Fruit fly (Drosophila melanogaster): ENCODE results near the gene fig.
A peak's percentile ranks its signal among the peaks of the same experiment; 100 is the strongest.

The fig gene

DNA sequence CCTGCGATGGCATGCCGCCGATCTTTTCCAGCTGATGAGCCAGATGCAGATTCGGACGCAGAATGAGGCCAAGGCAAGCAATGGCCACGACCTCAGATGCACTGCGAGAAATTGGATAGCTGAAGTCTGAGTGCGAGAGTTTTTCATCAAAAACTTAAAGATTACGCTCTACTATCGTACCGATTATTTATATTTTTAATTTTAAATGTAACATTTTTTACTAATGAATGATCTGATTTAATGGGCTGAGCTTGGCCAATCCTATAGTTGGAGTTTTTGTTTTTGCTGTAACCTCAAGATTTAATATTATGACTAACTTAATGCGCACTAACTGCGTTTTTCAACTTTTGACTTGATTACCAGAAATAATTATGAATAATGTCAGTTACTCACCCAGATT lies 18.0 kb downstream of the fig start:
- TF ChIP-seq foxo (GFP tag; optimal IDR thresholded peaks at IDR 0.05) (peak in 1 of 2 experiments; percentile 53), Hr83 (GFP tag; optimal IDR thresholded peaks at IDR 0.05; ENCODE audit: poor library complexity, severe bottlenecking) (no peak), rgr (GFP tag; optimal IDR thresholded peaks at IDR 0.05) (no peak), Mio (GFP tag; optimal IDR thresholded peaks at IDR 0.05) (no peak), Dfd (GFP tag; optimal IDR thresholded peaks at IDR 0.05) (no peak), woc (GFP tag; optimal IDR thresholded peaks at IDR 0.05) (peak; percentile 8), sage (GFP tag; optimal IDR thresholded peaks at IDR 0.05) (peak; percentile 16), Rel (GFP tag; optimal IDR thresholded peaks at IDR 0.05) (no peak), Rel (tag; optimal IDR thresholded peaks at IDR 0.05) (no peak), ey (GFP tag; optimal IDR thresholded peaks at IDR 0.05) (no peak), tai (GFP tag; optimal IDR thresholded peaks at IDR 0.05) (no peak), dmrt93B (GFP tag; optimal IDR thresholded peaks at IDR 0.05) (peak; percentile 43), br (GFP tag; optimal IDR thresholded peaks at IDR 0.05) (peak; percentile 15), dl (GFP tag; optimal IDR thresholded peaks at IDR 0.05; ENCODE audit: insufficient read depth in 1 of 2, partially characterized antibody in 2 of 2) (no peak), Sp1 (GFP tag; optimal IDR thresholded peaks at IDR 0.05) (peak; percentile 38), fru (GFP tag; optimal IDR thresholded peaks at IDR 0.05) (peak; percentile 41), HLH106 (tag; optimal IDR thresholded peaks at IDR 0.05) (peak; percentile 53), lola (GFP tag; optimal IDR thresholded peaks at IDR 0.05) (no peak)

dm6 chr3R:29761569-29761968 lies 18.7 kb downstream of the fig start:
- TF ChIP-seq usp (GFP tag; optimal IDR thresholded peaks at IDR 0.05) (no peak), Rel (GFP tag; optimal IDR thresholded peaks at IDR 0.05) (no peak), Rel (tag; optimal IDR thresholded peaks at IDR 0.05) (peak; percentile 49)

DNA sequence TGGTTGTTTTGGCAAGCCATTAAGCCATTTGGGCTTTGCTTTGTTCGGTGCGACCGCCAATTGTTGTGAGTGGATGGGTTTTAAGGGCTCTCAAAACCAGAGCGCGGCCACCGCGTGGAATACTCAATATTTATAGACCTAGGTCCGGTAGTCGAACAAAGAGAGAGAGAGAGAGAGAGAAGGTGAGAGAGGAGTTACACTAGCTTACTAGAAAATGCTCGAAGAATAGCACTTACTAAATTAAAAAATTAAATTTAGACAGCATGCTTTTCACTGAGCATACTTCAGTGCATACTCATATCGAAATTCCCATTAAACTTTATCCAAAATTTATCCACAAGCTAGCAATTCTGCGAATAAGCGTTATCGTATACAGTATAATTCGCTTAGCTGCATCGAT lies 20.2 kb downstream of the fig start:
- TF ChIP-seq GATAd (GFP tag; optimal IDR thresholded peaks at IDR 0.05) = no peak
- TF ChIP-seq Myc (optimal IDR thresholded peaks at IDR 0.05) = no peak
- no peak for TF ChIP-seq woc (GFP tag; optimal IDR thresholded peaks at IDR 0.05)
- no peak for TF ChIP-seq pan (optimal IDR thresholded peaks at IDR 0.05)
- TF ChIP-seq Hnf4 (GFP tag; optimal IDR thresholded peaks at IDR 0.05) = no peak
- TF ChIP-seq Rel (GFP tag; optimal IDR thresholded peaks at IDR 0.05) = no peak
- no peak for TF ChIP-seq Rel (tag; optimal IDR thresholded peaks at IDR 0.05)
- no peak for TF ChIP-seq dsf (GFP tag; optimal IDR thresholded peaks at IDR 0.05; ENCODE audit: borderline replicate concordance)
- TF ChIP-seq CrebA (GFP tag; optimal IDR thresholded peaks at IDR 0.05; ENCODE audit: borderline replicate concordance) = no peak
- no peak for TF ChIP-seq Jra (GFP tag; optimal IDR thresholded peaks at IDR 0.05)
- no peak for TF ChIP-seq brk (GFP tag; optimal IDR thresholded peaks at IDR 0.05)

DNA sequence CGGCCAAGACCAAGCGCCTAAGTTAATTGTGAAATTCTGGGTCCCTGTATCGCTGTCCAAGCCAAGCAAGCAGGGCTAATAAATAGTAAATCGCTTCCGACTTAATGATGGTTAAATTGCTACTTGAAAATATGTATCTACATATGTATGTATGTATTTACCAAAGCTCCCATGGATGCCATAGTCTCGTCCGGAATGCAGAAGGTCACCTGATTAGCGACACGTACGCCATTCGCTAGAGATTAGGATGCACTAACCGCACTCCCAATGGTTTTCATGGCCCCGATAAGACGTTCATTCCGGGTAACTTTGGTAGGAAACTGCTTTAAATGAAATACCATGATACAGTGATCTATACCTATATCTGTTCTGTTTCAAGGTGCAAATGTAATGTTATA lies 21.5 kb downstream of the fig start:
- TF ChIP-seq dmrt93B (GFP tag; optimal IDR thresholded peaks at IDR 0.05) (no peak), CG9705 (GFP tag; optimal IDR thresholded peaks at IDR 0.05) (no peak), CG32264 (GFP tag; optimal IDR thresholded peaks at IDR 0.05) (no peak), pan (optimal IDR thresholded peaks at IDR 0.05) (no peak), Hnf4 (GFP tag; optimal IDR thresholded peaks at IDR 0.05) (no peak), Mio (GFP tag; optimal IDR thresholded peaks at IDR 0.05) (no peak), HLH106 (tag; optimal IDR thresholded peaks at IDR 0.05) (no peak), fru (GFP tag; optimal IDR thresholded peaks at IDR 0.05) (no peak), woc (GFP tag; optimal IDR thresholded peaks at IDR 0.05) (no peak)

DNA sequence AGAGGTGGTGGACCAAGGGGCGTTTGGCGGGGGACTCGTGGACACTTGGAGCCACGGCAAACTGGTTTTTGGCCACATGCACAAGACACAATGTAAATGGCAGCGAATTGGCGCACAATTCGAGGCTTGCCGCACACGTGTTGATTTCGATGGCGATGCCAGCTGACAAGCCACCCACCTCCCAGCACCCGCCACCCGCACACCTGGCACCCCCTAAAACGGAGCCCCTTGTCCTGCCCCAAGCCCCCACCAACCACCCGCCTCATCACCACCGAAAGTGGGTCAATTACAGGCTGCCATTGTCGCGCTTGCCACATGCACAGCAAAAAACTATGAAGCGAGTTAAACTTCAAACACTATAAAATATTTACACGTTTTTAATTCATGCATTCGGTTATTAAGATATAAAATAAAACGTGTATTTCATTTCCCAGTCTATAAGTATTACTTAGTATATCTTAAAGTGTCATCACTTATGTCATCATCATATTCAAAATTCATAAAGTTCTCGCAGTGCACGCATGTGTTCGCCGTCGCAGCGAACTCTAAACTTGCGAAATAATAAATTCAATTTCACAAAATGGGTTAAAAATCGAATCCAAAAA lies 22.0 kb downstream of the fig start:
- peak; percentile 22 for TF ChIP-seq rgr (GFP tag; optimal IDR thresholded peaks at IDR 0.05)
- peak; percentile 71 for TF ChIP-seq Dfd (GFP tag; optimal IDR thresholded peaks at IDR 0.05)
- TF ChIP-seq fru (GFP tag; optimal IDR thresholded peaks at IDR 0.05) = peak; percentile 34
- peak in 1 of 2 experiments; percentile 27 for TF ChIP-seq foxo (GFP tag; optimal IDR thresholded peaks at IDR 0.05)
- TF ChIP-seq Vsx2 (GFP tag; optimal IDR thresholded peaks at IDR 0.05; ENCODE audit: partially characterized antibody) = no peak
- TF ChIP-seq CG32264 (GFP tag; optimal IDR thresholded peaks at IDR 0.05) = no peak
- TF ChIP-seq dsf (GFP tag; optimal IDR thresholded peaks at IDR 0.05; ENCODE audit: borderline replicate concordance) = no peak

- TF ChIP-seq CG9705 (GFP tag; optimal IDR thresholded peaks at IDR 0.05) (no peak), foxo (GFP tag; optimal IDR thresholded peaks at IDR 0.05) (peak in 1 of 2 experiments; percentile 3), woc (GFP tag; optimal IDR thresholded peaks at IDR 0.05) (peak; percentile 17), dsf (GFP tag; optimal IDR thresholded peaks at IDR 0.05; ENCODE audit: borderline replicate concordance) (no peak), Myc (optimal IDR thresholded peaks at IDR 0.05) (peak; percentile 1), CrebA (GFP tag; optimal IDR thresholded peaks at IDR 0.05; ENCODE audit: borderline replicate concordance) (no peak)
Observed at dm6 chr3R:29757681-29758080, 22.6 kb downstream of the fig start.

Measured in whole organism, wandering third instar larva.